Fruit fly (Drosophila melanogaster) whole organism, embryonic: Measurements from ENCODE around the gene mRpL51.

ENCODE experiments used
- Adf1 ChIP-seq: fragments of 200-800 bp; sonication (Bioruptor generic); IDR thresholded peaks from 2 replicates; pipeline ENCODE4 v1.3.6; 2022; ENCODE audit warnings: missing biosample characterization, missing genetic modification characterization
- Bgb ChIP-seq: fragments of 200-800 bp; sonication (Bioruptor generic); IDR thresholded peaks from 2 replicates; pipeline ENCODE4 v1.3.6; 2022; ENCODE audit warnings: missing biosample characterization, missing genetic modification characterization; ENCODE audit not compliant: partially characterized antibody
- CG10431 ChIP-seq: fragments of 200-800 bp; sonication (Bioruptor generic); optimal IDR thresholded peaks from 3 replicates; lab custom pipeline; 2018; ENCODE audit warnings: missing biosample characterization, mild to moderate bottlenecking, missing genetic modification characterization
- CG10543 ChIP-seq: fragments of 200-800 bp; sonication (Bioruptor generic); optimal IDR thresholded peaks from 3 replicates; lab custom pipeline; 2017; ENCODE audit warnings: missing biosample characterization, mild to moderate bottlenecking, missing genetic modification characterization, moderate library complexity
- CG11695 ChIP-seq: fragments of 200-800 bp; sonication (Bioruptor generic); IDR thresholded peaks from 3 replicates; pipeline ENCODE4 v1.3.6; 2022; ENCODE audit warnings: missing biosample characterization, missing genetic modification characterization
- CG13296 ChIP-seq: fragments of 200-800 bp; sonication (Bioruptor generic); optimal IDR thresholded peaks from 3 replicates; lab custom pipeline; 2018; ENCODE audit warnings: missing biosample characterization, mild to moderate bottlenecking, missing genetic modification characterization
- CG13624 ChIP-seq: fragments of 200-800 bp; sonication (Bioruptor generic); optimal IDR thresholded peaks from 2 replicates; lab custom pipeline; 2016; ENCODE audit warnings: missing biosample characterization, missing genetic modification characterization
- CG13894 ChIP-seq: fragments of 200-800 bp; sonication (Bioruptor generic); optimal IDR thresholded peaks from 3 replicates; lab custom pipeline; 2018; ENCODE audit warnings: missing biosample characterization, mild to moderate bottlenecking, missing genetic modification characterization, moderate library complexity
- CG14860 ChIP-seq: fragments of 200-800 bp; sonication (Bioruptor generic); IDR thresholded peaks from 3 replicates; pipeline ENCODE4 v1.3.6; 2022; ENCODE audit warnings: missing biosample characterization, missing genetic modification characterization; ENCODE audit not compliant: partially characterized antibody
- CG15514 ChIP-seq: fragments of 200-800 bp; sonication (Bioruptor generic); optimal IDR thresholded peaks from 3 replicates; lab custom pipeline; 2017; ENCODE audit warnings: missing biosample characterization, missing genetic modification characterization, mild to moderate bottlenecking, moderate library complexity, missing genetic modification reagents
- CG2199 ChIP-seq: fragments of 200-800 bp; sonication (Bioruptor generic); IDR thresholded peaks from 3 replicates; pipeline ENCODE4 v1.3.6; 2022; ENCODE audit warnings: missing biosample characterization, missing genetic modification characterization
- CG31441 ChIP-seq: fragments of 200-800 bp; sonication (Bioruptor generic); IDR thresholded peaks from 2 replicates; pipeline ENCODE4 v1.3.6; 2022; ENCODE audit warnings: missing biosample characterization, missing genetic modification characterization
- CG34376 ChIP-seq: fragments of 200-800 bp; sonication (Bioruptor generic); optimal IDR thresholded peaks from 2 replicates; lab custom pipeline; 2018; ENCODE audit warnings: missing biosample characterization, mild to moderate bottlenecking, missing genetic modification characterization
- CG34422 ChIP-seq: fragments of 200-800 bp; sonication (Bioruptor generic); IDR thresholded peaks from 3 replicates; pipeline ENCODE4 v1.3.6; 2022; ENCODE audit warnings: missing biosample characterization, missing genetic modification characterization
- CG3838 ChIP-seq: fragments of 200-800 bp; sonication (Bioruptor generic); optimal IDR thresholded peaks from 3 replicates; lab custom pipeline; 2016; ENCODE audit warnings: missing biosample characterization, missing genetic modification characterization
- CG3995 ChIP-seq: fragments of 200-800 bp; sonication (Bioruptor generic); optimal IDR thresholded peaks from 3 replicates; lab custom pipeline; 2016; ENCODE audit warnings: missing biosample characterization, missing genetic modification characterization
- CG6765 ChIP-seq: fragments of 200-800 bp; sonication (Bioruptor generic); optimal IDR thresholded peaks from 3 replicates; lab custom pipeline; 2017; ENCODE audit warnings: missing biosample characterization, mild to moderate bottlenecking, missing genetic modification characterization
- CG7987 ChIP-seq: fragments of 200-800 bp; sonication (Bioruptor generic); optimal IDR thresholded peaks from 2 replicates; lab custom pipeline; 2018; ENCODE audit warnings: missing biosample characterization, mild to moderate bottlenecking, missing genetic modification characterization, moderate library complexity
- CG8290 ChIP-seq, 3 experiments: fragments of 200-800 bp; sonication (Bioruptor generic); optimal IDR thresholded peaks; 2 replicates each; lab custom pipeline; 2016 to 2019; ENCODE audit warnings: missing biosample characterization in 3 of 3, missing genetic modification characterization in 3 of 3, mild to moderate bottlenecking in 2 of 3, moderate library complexity in 1 of 3
- CG8478 ChIP-seq: fragments of >200 bp; optimal IDR thresholded peaks from 2 replicates; lab custom pipeline; 2018
- CG8924 ChIP-seq: fragments of 200-800 bp; optimal IDR thresholded peaks from 3 replicates; lab custom pipeline; 2019; ENCODE audit warnings: missing biosample characterization, mild to moderate bottlenecking, missing genetic modification characterization, moderate library complexity
- Deaf1 ChIP-seq: fragments of 200-800 bp; optimal IDR thresholded peaks from 3 replicates; lab custom pipeline; 2019; ENCODE audit warnings: missing biosample characterization, mild to moderate bottlenecking, missing genetic modification characterization, moderate library complexity
- Doc2 ChIP-seq: fragments of 200-800 bp; sonication (Bioruptor generic); IDR thresholded peaks from 2 replicates; pipeline ENCODE4 v1.3.6; 2022; ENCODE audit warnings: missing biosample characterization, missing genetic modification characterization
- Drgx ChIP-seq: fragments of 200-800 bp; sonication (Bioruptor generic); IDR thresholded peaks from 2 replicates; pipeline ENCODE4 v1.3.6; 2022; ENCODE audit warnings: missing biosample characterization, missing genetic modification characterization
- Eip74EF ChIP-seq, 2 experiments: fragments of 200-800 bp in 1 of 2; fragments of >200 bp in 1 of 2; sonication (Bioruptor generic) in 1 of 2; optimal IDR thresholded peaks; 2 replicates each; lab custom pipeline; 2017 to 2019; ENCODE audit warnings: missing biosample characterization in 2 of 2, missing genetic modification characterization in 2 of 2, mild to moderate bottlenecking in 1 of 2, moderate library complexity in 1 of 2
- Fer3 ChIP-seq: fragments of 200-800 bp; sonication (Bioruptor generic); optimal IDR thresholded peaks from 2 replicates; lab custom pipeline; 2018; ENCODE audit warnings: missing biosample characterization, mild to moderate bottlenecking, missing genetic modification characterization, moderate library complexity
- Jarid2 ChIP-seq: fragments of 200-800 bp; sonication (Bioruptor generic); optimal IDR thresholded peaks from 3 replicates; lab custom pipeline; 2017; ENCODE audit warnings: mild to moderate bottlenecking, missing biosample characterization, missing genetic modification reagents, missing genetic modification characterization
- MTF-1 ChIP-seq: fragments of 200-800 bp; sonication (Bioruptor generic); optimal IDR thresholded peaks from 2 replicates; lab custom pipeline; 2018; ENCODE audit warnings: missing biosample characterization, mild to moderate bottlenecking, missing genetic modification characterization, borderline replicate concordance
- Mad ChIP-seq: fragments of 200-800 bp; sonication (Bioruptor generic); optimal IDR thresholded peaks from 2 replicates; lab custom pipeline; 2016; ENCODE audit warnings: missing biosample characterization, missing genetic modification characterization
- Med ChIP-seq: fragments of 200-800 bp; sonication (Bioruptor generic); peaks from one replicate; lab custom pipeline; 2016; ENCODE audit warnings: missing biosample characterization, missing genetic modification characterization, mild to moderate bottlenecking, inconsistent platforms, moderate library complexity
- NFAT ChIP-seq: fragments of 200-800 bp; sonication (Bioruptor generic); IDR thresholded peaks from 2 replicates; pipeline ENCODE4 v1.3.6; 2022; ENCODE audit warnings: missing biosample characterization, missing genetic modification characterization
- Nf-YC ChIP-seq: fragments of 200-800 bp; optimal IDR thresholded peaks from 3 replicates; lab custom pipeline; 2019; ENCODE audit warnings: missing biosample characterization, mild to moderate bottlenecking, missing genetic modification characterization, moderate library complexity
- Rfx ChIP-seq: fragments of 200-800 bp; sonication (Bioruptor generic); IDR thresholded peaks from 2 replicates; pipeline ENCODE4 v1.3.6; 2022; ENCODE audit warnings: missing biosample characterization, missing genetic modification characterization
- ara ChIP-seq: fragments of 200-800 bp; sonication (Bioruptor generic); IDR thresholded peaks from 2 replicates; pipeline ENCODE4 v1.3.6; 2022; ENCODE audit warnings: missing biosample characterization, missing genetic modification characterization
- caup ChIP-seq: fragments of 200-800 bp; sonication (Bioruptor generic); optimal IDR thresholded peaks from 3 replicates; lab custom pipeline; 2017; ENCODE audit warnings: missing biosample characterization, mild to moderate bottlenecking, missing genetic modification characterization, moderate library complexity; ENCODE audit not compliant: severe bottlenecking
- chinmo ChIP-seq: fragments of 200-800 bp; sonication (Bioruptor generic); IDR thresholded peaks from 4 replicates; pipeline ENCODE4 v1.3.6; 2022; ENCODE audit warnings: missing biosample characterization, missing genetic modification characterization; ENCODE audit not compliant: partially characterized antibody
- chm ChIP-seq: fragments of 200-800 bp; sonication (Bioruptor generic); IDR thresholded peaks from 2 replicates; pipeline ENCODE4 v1.3.6; 2022; ENCODE audit warnings: missing biosample characterization, missing genetic modification characterization
- ci ChIP-seq: fragments of 200-800 bp; sonication (Bioruptor generic); IDR thresholded peaks from 3 replicates; pipeline ENCODE4 v1.3.6; 2022; ENCODE audit warnings: missing biosample characterization, missing genetic modification characterization
- crol ChIP-seq: fragments of 200-800 bp; sonication (Bioruptor generic); IDR thresholded peaks from 2 replicates; pipeline ENCODE4 v1.3.6; 2022; ENCODE audit warnings: missing biosample characterization, missing genetic modification characterization
- gfzf ChIP-seq: fragments of 200-800 bp; sonication (Bioruptor generic); optimal IDR thresholded peaks from 2 replicates; lab custom pipeline; 2016; ENCODE audit warnings: missing biosample characterization, mild to moderate bottlenecking, missing genetic modification characterization, moderate library complexity
- lab ChIP-seq: fragments of 200-800 bp; sonication (Bioruptor generic); optimal IDR thresholded peaks from 3 replicates; lab custom pipeline; 2017; ENCODE audit warnings: missing biosample characterization, missing genetic modification characterization, mild to moderate bottlenecking, moderate library complexity, missing genetic modification reagents
- lmd ChIP-seq: fragments of 200-800 bp; sonication (Bioruptor generic); IDR thresholded peaks from 2 replicates; pipeline ENCODE4 v1.3.6; 2022; ENCODE audit warnings: missing biosample characterization, missing genetic modification characterization
- otp ChIP-seq: fragments of 200-800 bp; sonication (Bioruptor generic); IDR thresholded peaks from 3 replicates; pipeline ENCODE4, ENCODE4 v1.3.6; 2022; ENCODE audit warnings: missing biosample characterization, missing genetic modification characterization
- repo ChIP-seq: fragments of 200-800 bp; sonication (Bioruptor generic); optimal IDR thresholded peaks from 2 replicates; lab custom pipeline; 2016; ENCODE audit warnings: missing biosample characterization, missing genetic modification characterization
- sens ChIP-seq: fragments of 200-800 bp; sonication (Bioruptor generic); peaks from one replicate; lab custom pipeline; 2016; ENCODE audit warnings: missing biosample characterization, missing genetic modification characterization
- sob ChIP-seq: fragments of 200-800 bp; sonication (Bioruptor generic); IDR thresholded peaks from 2 replicates; pipeline ENCODE4 v1.3.6; 2022; ENCODE audit warnings: missing biosample characterization, missing genetic modification characterization
- sug ChIP-seq: fragments of 200-800 bp; optimal IDR thresholded peaks from 2 replicates; lab custom pipeline; 2019; ENCODE audit warnings: missing biosample characterization, mild to moderate bottlenecking, missing genetic modification characterization, moderate library complexity
- twi ChIP-seq: fragments of 200-800 bp; optimal IDR thresholded peaks from 2 replicates; lab custom pipeline; 2019; ENCODE audit warnings: missing biosample characterization, mild to moderate bottlenecking, missing genetic modification characterization, moderate library complexity
- vvl ChIP-seq: fragments of 200-800 bp; sonication (Bioruptor generic); IDR thresholded peaks from 2 replicates; pipeline ENCODE4 v1.3.6; 2022; ENCODE audit warnings: missing biosample characterization, missing genetic modification characterization

Gene mRpL51

dm6 chr2L:8528951-8529430 lies 11.8 kb upstream of the mRpL51 start, which contains the start of gene CG17834 (continued):
- peak; percentile 52 for TF ChIP-seq Rfx (GFP tag; lab: Robert Waterston, UW)
- peak; percentile 70 for TF ChIP-seq Med (GFP tag; lab: Kevin White, UChicago)
- peak; percentile 64 for TF ChIP-seq sens
- TF ChIP-seq chinmo (GFP tag; lab: Robert Waterston, UW): peak; percentile 77
- peak; percentile 59 for TF ChIP-seq CG13894 (tag; lab: Kevin White, UChicago)
- TF ChIP-seq CG2199 (GFP tag; lab: Robert Waterston, UW): peak; percentile 58; the same call in 1 of the 3 replicates
- TF ChIP-seq crol (GFP tag; lab: Robert Waterston, UW): peak; percentile 77
- peak; percentile 61 for TF ChIP-seq CG10543
- peak; percentile 29 for TF ChIP-seq CG7987 (GFP tag; lab: Kevin White, UChicago)
- TF ChIP-seq CG3995 (GFP tag; lab: Kevin White, UChicago): peak; percentile 68
- no peak for TF ChIP-seq CG10431 (GFP tag; lab: Kevin White, UChicago)
- no peak for TF ChIP-seq repo (GFP tag; lab: Kevin White, UChicago)
- peak; percentile 77 for TF ChIP-seq Nf-YC (tag; lab: Kevin White, UChicago)
- no peak for TF ChIP-seq twi (tag; lab: Kevin White, UChicago)
- TF ChIP-seq Adf1 (GFP tag; lab: Robert Waterston, UW): peak; percentile 22; the same call in 1 of the 2 replicates
- peak; percentile 7 for TF ChIP-seq CG15514 (GFP tag; lab: Kevin White, UChicago)
- TF ChIP-seq CG8478: no peak
- TF ChIP-seq CG6765 (GFP tag; lab: Kevin White, UChicago): peak; percentile 40
- TF ChIP-seq Mad (GFP tag; lab: Kevin White, UChicago): no peak
- TF ChIP-seq otp: peak; percentile 70; the same call in 2 of the 3 replicates
- TF ChIP-seq caup (GFP tag; lab: Kevin White, UChicago): peak; percentile 40
- no peak for TF ChIP-seq CG13624 (GFP tag; lab: Kevin White, UChicago)
- TF ChIP-seq ara: peak; percentile 13; the same call in 1 of the 2 replicates
- peak; percentile 30 for TF ChIP-seq CG13296
- no peak for TF ChIP-seq CG14860 (GFP tag; lab: Robert Waterston, UW)
- TF ChIP-seq CG34422 (GFP tag; lab: Robert Waterston, UW): peak; percentile 32; the same call in 1 of the 3 replicates
- peak; percentile 75 for TF ChIP-seq chm (GFP tag; lab: Robert Waterston, UW)
- TF ChIP-seq gfzf (GFP tag; lab: Kevin White, UChicago): no peak
- peak; percentile 11 for TF ChIP-seq Fer3 (tag; lab: Kevin White, UChicago)
- TF ChIP-seq CG31441 (GFP tag; lab: Robert Waterston, UW): no peak
- TF ChIP-seq CG8924 (tag; lab: Kevin White, UChicago): no peak
- TF ChIP-seq Jarid2 (GFP tag; lab: Kevin White, UChicago): peak; percentile 88
- peak; percentile 48; the same call in 1 of the 2 replicates for TF ChIP-seq Bgb (GFP tag; lab: Robert Waterston, UW)
- peak; percentile 27 for TF ChIP-seq MTF-1
- TF ChIP-seq CG34376 (GFP tag; lab: Kevin White, UChicago): peak; percentile 87
- TF ChIP-seq Doc2 (GFP tag; lab: Robert Waterston, UW): no peak
- peak; percentile 68 for TF ChIP-seq sug
- no peak for TF ChIP-seq CG8290 (GFP tag; optimal IDR thresholded peaks at IDR 0.05; lab: Kevin White, UChicago)
- TF ChIP-seq CG8290 (tag; optimal IDR thresholded peaks at IDR 0.05; lab: Kevin White, UChicago): peak in 1 of 2 experiments; percentile 65
- TF ChIP-seq Drgx (GFP tag; lab: Robert Waterston, UW): 0 out of 2 replicates have a peak, but pooled peaks have one; percentile 18
- TF ChIP-seq NFAT (GFP tag; lab: Robert Waterston, UW): peak; percentile 43; the same call in 1 of the 2 replicates
- TF ChIP-seq vvl (GFP tag; lab: Robert Waterston, UW): 0 out of 2 replicates have a peak, but pooled peaks have one; percentile 26
- no peak for TF ChIP-seq CG3838 (GFP tag; lab: Kevin White, UChicago)
- 0 out of 2 replicates have a peak, but pooled peaks have one; percentile 12 for TF ChIP-seq sob (GFP tag; lab: Robert Waterston, UW)
- TF ChIP-seq lab (GFP tag; lab: Kevin White, UChicago): peak; percentile 71
- peak; percentile 87 for TF ChIP-seq Deaf1 (tag; lab: Kevin White, UChicago)
- TF ChIP-seq lmd: no peak
- peak; percentile 59; the same call in 2 of the 3 replicates for TF ChIP-seq ci (GFP tag; lab: Robert Waterston, UW)
- TF ChIP-seq Eip74EF (GFP tag; optimal IDR thresholded peaks at IDR 0.05; lab: Kevin White, UChicago): peak in 1 of 2 experiments; percentile 33
- peak; percentile 30; the same call in 1 of the 3 replicates for TF ChIP-seq CG11695 (GFP tag; lab: Robert Waterston, UW)
